Worm (Caenorhabditis elegans): ENCODE measurements around the gene T25C12.3.

The T25C12.3 gene

ce11 chrX:11498871-11499270 is 928 bp downstream of the T25C12.3 start:
- TF ChIP-seq unc-39 (tag; optimal IDR thresholded peaks at IDR 0.05), result no peak
- no peak for TF ChIP-seq nhr-237 (tag; optimal IDR thresholded peaks at IDR 0.05)
- no peak for TF ChIP-seq tbx-8 (GFP tag; optimal IDR thresholded peaks at IDR 0.05)
- TF ChIP-seq mab-5 (tag; optimal IDR thresholded peaks at IDR 0.05), result no peak
- no peak for TF ChIP-seq ztf-11 (tag; optimal IDR thresholded peaks at IDR 0.05)
- no peak for TF ChIP-seq drap-1 (GFP tag; optimal IDR thresholded peaks at IDR 0.05)
- no peak for TF ChIP-seq ces-1 (GFP tag; optimal IDR thresholded peaks at IDR 0.05)
- no peak for TF ChIP-seq elt-1 (tag; optimal IDR thresholded peaks at IDR 0.05; ENCODE audit: borderline replicate concordance, insufficient read depth)
- no peak for TF ChIP-seq zip-8 (tag; optimal IDR thresholded peaks at IDR 0.05)
- TF ChIP-seq mls-2 (tag; optimal IDR thresholded peaks at IDR 0.05), result no peak
- no peak for TF ChIP-seq ceh-43 (GFP tag; optimal IDR thresholded peaks at IDR 0.05)
- no peak for TF ChIP-seq elt-3 (tag; optimal IDR thresholded peaks at IDR 0.05)
- no peak for TF ChIP-seq nhr-2 (tag; optimal IDR thresholded peaks at IDR 0.05)
- TF ChIP-seq bed-3 (GFP tag; optimal IDR thresholded peaks at IDR 0.05), result no peak
- no peak for TF ChIP-seq blmp-1 (tag; optimal IDR thresholded peaks at IDR 0.05)
- no peak for TF ChIP-seq cnd-1 (tag; optimal IDR thresholded peaks at IDR 0.05)
- no peak for TF ChIP-seq M03D4.4 (tag; optimal IDR thresholded peaks at IDR 0.05)
- TF ChIP-seq nhr-12 (tag; optimal IDR thresholded peaks at IDR 0.05), result no peak

- TF ChIP-seq lsy-2 (tag; optimal IDR thresholded peaks at IDR 0.05) (no peak), unc-62 (GFP tag; optimal IDR thresholded peaks at IDR 0.05) (no peak), nhr-237 (tag; optimal IDR thresholded peaks at IDR 0.05) (no peak)
Observed at ce11 chrX:11491835-11492234, 8.0 kb downstream of the T25C12.3 start.

DNA sequence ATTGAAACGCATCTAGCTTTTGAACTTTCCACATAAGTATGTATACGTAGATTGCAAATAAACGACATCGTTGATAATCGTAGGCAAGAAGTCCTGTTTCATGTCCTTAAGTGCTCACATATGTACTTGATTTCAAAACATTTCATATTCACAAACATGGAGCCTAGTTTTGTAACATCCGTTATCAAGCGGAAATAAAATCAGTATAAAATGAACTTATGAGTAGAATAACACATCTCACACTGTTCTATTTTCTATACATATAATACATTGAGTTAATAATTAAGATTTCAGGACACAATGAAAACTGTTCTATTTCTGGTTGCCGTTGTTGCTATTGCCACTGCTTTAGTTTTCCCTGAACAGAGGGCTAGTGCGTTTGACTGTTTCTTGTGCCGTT is 10.0 kb downstream of the T25C12.3 start, which contains the start of gene spp-21:
Gene spp-21 (plus strand): TSS at position 301 of the 400 bp plus-strand sequence.
- no peak for TF ChIP-seq flh-1 (GFP tag; optimal IDR thresholded peaks at IDR 0.05)
- TF ChIP-seq drap-1 (GFP tag; optimal IDR thresholded peaks at IDR 0.05), result no peak
- TF ChIP-seq nhr-76 (tag; optimal IDR thresholded peaks at IDR 0.05), result no peak
- TF ChIP-seq nhr-28 (tag; optimal IDR thresholded peaks at IDR 0.05), result no peak
- TF ChIP-seq M03D4.4 (tag; optimal IDR thresholded peaks at IDR 0.05), result no peak
- TF ChIP-seq nhr-12 (tag; optimal IDR thresholded peaks at IDR 0.05), result no peak
- no peak for TF ChIP-seq nhr-237 (tag; optimal IDR thresholded peaks at IDR 0.05)
- TF ChIP-seq ces-1 (GFP tag; optimal IDR thresholded peaks at IDR 0.05), result no peak
- no peak for TF ChIP-seq bed-3 (GFP tag; optimal IDR thresholded peaks at IDR 0.05)
- no peak for TF ChIP-seq cnd-1 (tag; optimal IDR thresholded peaks at IDR 0.05)
- TF ChIP-seq ceh-83 (GFP tag; optimal IDR thresholded peaks at IDR 0.05), result no peak
- no peak for TF ChIP-seq elt-3 (tag; optimal IDR thresholded peaks at IDR 0.05)
- TF ChIP-seq unc-120 (tag; optimal IDR thresholded peaks at IDR 0.05; ENCODE audit: poor library complexity, severe bottlenecking), result no peak

ce11 chrX:11487484-11487883 is 12.3 kb downstream of the T25C12.3 start, which contains the start of gene spp-9:
spp-9 (plus strand) TSS chrX:11487784.
- TF ChIP-seq nhr-2 (tag; optimal IDR thresholded peaks at IDR 0.05), result no peak
- no peak for TF ChIP-seq mls-2 (tag; optimal IDR thresholded peaks at IDR 0.05)
- no peak for TF ChIP-seq drap-1 (GFP tag; optimal IDR thresholded peaks at IDR 0.05)
- TF ChIP-seq ceh-43 (GFP tag; optimal IDR thresholded peaks at IDR 0.05), result no peak
- TF ChIP-seq zip-8 (tag; optimal IDR thresholded peaks at IDR 0.05), result no peak
- no peak for TF ChIP-seq ces-1 (GFP tag; optimal IDR thresholded peaks at IDR 0.05)
- no peak for TF ChIP-seq lsy-2 (tag; optimal IDR thresholded peaks at IDR 0.05)
- TF ChIP-seq M03D4.4 (tag; optimal IDR thresholded peaks at IDR 0.05), result no peak
- no peak for TF ChIP-seq unc-39 (tag; optimal IDR thresholded peaks at IDR 0.05)
- TF ChIP-seq bed-3 (GFP tag; optimal IDR thresholded peaks at IDR 0.05), result no peak
- TF ChIP-seq elt-1 (tag; optimal IDR thresholded peaks at IDR 0.05; ENCODE audit: borderline replicate concordance, insufficient read depth), result no peak

DNA sequence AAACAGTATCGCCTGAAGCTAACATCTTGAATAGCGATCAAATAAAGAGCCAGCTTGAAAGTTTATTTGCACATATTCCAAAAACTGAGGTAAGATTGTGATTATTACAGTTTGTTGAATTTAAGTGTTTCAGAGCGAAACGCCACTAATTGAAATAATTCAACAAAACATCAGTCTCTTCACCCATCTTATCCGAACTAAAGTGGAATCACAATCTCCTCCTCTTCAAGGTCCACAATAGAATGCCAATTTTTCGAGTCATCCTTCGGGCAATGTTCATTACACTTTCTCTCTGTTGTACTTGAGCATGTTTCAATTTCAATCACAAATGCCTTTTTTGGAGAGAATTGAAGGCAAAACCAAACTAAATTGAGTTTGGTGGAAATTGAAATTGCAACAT is 15.8 kb downstream of the T25C12.3 start:
- no peak for TF ChIP-seq ztf-11 (tag; optimal IDR thresholded peaks at IDR 0.05)
- no peak for TF ChIP-seq ceh-39 (tag; optimal IDR thresholded peaks at IDR 0.05)
- peak; percentile 4 for TF ChIP-seq ces-1 (GFP tag; optimal IDR thresholded peaks at IDR 0.05)

- TF ChIP-seq ceh-43 (GFP tag; optimal IDR thresholded peaks at IDR 0.05) (no peak), nhr-237 (tag; optimal IDR thresholded peaks at IDR 0.05) (peak; percentile 51), elt-1 (tag; optimal IDR thresholded peaks at IDR 0.05; ENCODE audit: borderline replicate concordance, insufficient read depth) (no peak), pha-4 (tag; optimal IDR thresholded peaks at IDR 0.05) (peak; percentile 39), ceh-83 (GFP tag; optimal IDR thresholded peaks at IDR 0.05) (no peak), drap-1 (GFP tag; optimal IDR thresholded peaks at IDR 0.05) (no peak), ces-1 (GFP tag; optimal IDR thresholded peaks at IDR 0.05) (no peak)
Observed at ce11 chrX:11482637-11483036, 17.2 kb downstream of the T25C12.3 start.

Measured in whole organism, mixed stage, embryonic.